Worm (Caenorhabditis elegans): ENCODE results near the gene K08E4.2.

Gene K08E4.2

DNA sequence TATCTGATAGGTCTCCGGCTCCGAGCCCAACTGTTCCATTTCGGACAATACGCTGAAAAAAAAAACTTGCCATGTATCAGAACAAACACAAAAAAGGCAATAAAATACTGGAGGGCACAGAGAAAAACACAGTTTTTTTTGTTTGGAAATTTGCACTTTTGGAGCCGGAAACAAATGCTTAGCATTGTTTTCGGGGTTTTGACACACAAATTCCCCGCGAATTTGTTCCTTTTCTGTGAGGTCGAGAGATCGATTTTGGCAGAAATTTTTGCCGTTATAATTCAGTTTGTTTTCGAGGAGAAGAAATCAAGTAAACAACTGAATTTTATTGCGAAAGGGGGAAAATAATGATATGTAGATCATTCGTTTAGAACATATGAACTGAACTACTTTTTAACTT, at the start of gene K08E4.2:
K08E4.2 (minus strand) TSS at position 54 of the 400 bp plus-strand sequence.
- TF ChIP-seq F13C5.2 (tag; optimal IDR thresholded peaks at IDR 0.05), result no peak
- TF ChIP-seq tbx-11 (GFP tag; IDR thresholded peaks at IDR 0.05), result no peak
- no peak for TF ChIP-seq sea-1 (GFP tag; conservative IDR thresholded peaks at IDR 0.05)
- no peak for TF ChIP-seq ets-7 (tag; optimal IDR thresholded peaks at IDR 0.05)
- TF ChIP-seq hmbx-1 (tag; optimal IDR thresholded peaks at IDR 0.05), result no peak
- TF ChIP-seq aly-1 (tag; optimal IDR thresholded peaks at IDR 0.05), result no peak
- TF ChIP-seq ceh-36 (tag; optimal IDR thresholded peaks at IDR 0.05), result no peak

DNA sequence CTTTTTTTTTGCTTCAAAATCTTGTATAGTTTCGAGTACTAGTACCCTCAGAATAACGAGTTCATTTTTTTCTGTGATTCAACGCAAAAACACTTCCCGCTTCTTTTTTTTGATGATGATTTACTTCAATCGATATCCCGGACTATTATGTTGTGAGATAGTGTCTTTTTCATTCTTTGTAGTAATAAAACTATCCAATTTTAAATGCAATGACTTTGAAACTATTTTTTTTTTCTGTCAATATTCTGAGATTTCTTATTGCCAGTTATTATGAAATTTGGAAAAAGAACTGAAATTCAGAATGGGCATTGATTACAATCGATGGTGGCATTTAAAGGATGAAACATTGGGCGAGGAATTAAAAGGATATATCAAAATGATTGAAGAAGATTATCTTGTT, 49.1 kb upstream of the K08E4.2 start, which contains the start of gene M18.3:
M18.3 (plus strand) TSS at position 301 of the 400 bp plus-strand sequence.
- TF ChIP-seq flt-1 (GFP tag; IDR thresholded peaks at IDR 0.05), result no peak
- TF ChIP-seq ama-1 (optimal IDR thresholded peaks at IDR 0.05), result no peak
- TF ChIP-seq F13C5.2 (tag; optimal IDR thresholded peaks at IDR 0.05), result no peak

DNA sequence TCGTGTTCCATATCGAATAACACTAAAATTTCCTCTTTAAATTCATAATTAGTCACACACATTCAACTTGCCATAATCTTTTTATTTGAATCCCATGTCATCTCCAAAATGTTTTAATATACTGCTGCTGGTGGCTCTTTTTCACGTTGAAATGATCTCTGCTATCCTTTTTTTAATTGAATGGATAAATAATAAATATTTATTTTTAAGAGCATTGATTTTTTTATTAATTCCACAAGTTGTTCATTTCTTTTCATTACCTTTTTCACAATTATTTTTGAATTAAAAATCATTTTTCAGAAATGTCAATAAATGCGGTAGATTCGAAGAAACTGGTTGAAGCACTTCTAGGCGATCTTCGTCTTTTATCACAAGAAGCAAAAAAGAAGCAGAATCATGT, 40.0 kb upstream of the K08E4.2 start, which contains the start of gene mon-2:
mon-2 (plus strand) TSS at position 301 of the 400 bp plus-strand sequence.
- TF ChIP-seq ets-7 (tag; optimal IDR thresholded peaks at IDR 0.05) (no peak), ama-1 (optimal IDR thresholded peaks at IDR 0.05) (no peak)

DNA sequence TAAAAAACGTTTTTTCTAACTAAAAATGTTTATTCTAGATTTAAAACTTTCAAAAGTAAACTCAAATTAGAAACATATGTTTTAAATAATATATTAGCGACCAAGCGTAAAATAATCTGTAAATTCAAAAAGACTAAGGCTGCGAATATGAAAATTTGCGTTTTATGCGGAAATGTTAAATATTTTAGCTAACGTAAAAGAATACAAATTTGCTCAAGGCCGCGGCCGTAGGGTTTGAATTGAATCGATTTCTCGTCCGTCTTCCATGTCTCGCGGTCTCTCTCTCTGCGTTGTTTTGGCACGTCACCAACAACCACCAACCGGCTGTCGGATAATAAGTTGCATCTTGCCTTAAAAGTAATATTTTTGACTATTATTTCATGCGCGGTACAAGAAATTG, 37.4 kb upstream of the K08E4.2 start, which contains the start of gene F11A10.5:
F11A10.5 (plus strand) TSS at position 301 of the 400 bp plus-strand sequence.
- TF ChIP-seq F13C5.2 (tag; optimal IDR thresholded peaks at IDR 0.05) (no peak), scrt-1 (GFP tag; IDR thresholded peaks at IDR 0.05) (no peak), flt-1 (GFP tag; IDR thresholded peaks at IDR 0.05) (no peak), pes-1 (GFP tag; IDR thresholded peaks at IDR 0.05) (no peak), tra-4 (tag; optimal IDR thresholded peaks at IDR 0.05) (no peak), hmbx-1 (tag; optimal IDR thresholded peaks at IDR 0.05) (no peak), tbx-37 (GFP tag; conservative IDR thresholded peaks at IDR 0.05) (no peak), ceh-36 (tag; optimal IDR thresholded peaks at IDR 0.05) (no peak), ama-1 (optimal IDR thresholded peaks at IDR 0.05) (no peak), B0310.2 (tag; optimal IDR thresholded peaks at IDR 0.05) (no peak), sea-1 (GFP tag; conservative IDR thresholded peaks at IDR 0.05) (no peak), ets-7 (tag; optimal IDR thresholded peaks at IDR 0.05) (no peak), aly-1 (tag; optimal IDR thresholded peaks at IDR 0.05) (no peak), hnd-1 (tag; optimal IDR thresholded peaks at IDR 0.05) (no peak), hmg-4 (GFP tag; optimal IDR thresholded peaks at IDR 0.05) (no peak), tbx-11 (GFP tag; IDR thresholded peaks at IDR 0.05) (no peak), ceh-13 (GFP tag; optimal IDR thresholded peaks at IDR 0.05) (no peak)

DNA sequence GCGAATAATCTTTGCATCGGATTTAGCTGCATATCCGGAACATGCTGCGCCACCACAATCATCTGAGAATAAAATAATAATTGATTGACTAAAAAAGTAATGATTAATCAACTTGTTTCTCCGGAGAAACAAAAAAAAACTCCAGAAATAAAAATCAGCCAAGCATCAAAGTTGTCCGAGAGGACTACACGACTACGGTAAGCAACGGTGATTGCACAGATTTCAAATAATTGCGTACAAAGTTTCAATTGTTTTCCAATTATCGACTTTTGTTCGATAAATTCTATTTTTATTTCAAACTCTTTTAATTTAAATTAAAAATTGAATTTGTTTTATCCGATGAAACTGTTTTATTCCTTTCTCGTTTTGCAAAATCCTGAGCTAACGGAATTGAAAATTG, 36.9 kb upstream of the K08E4.2 start, which contains the start of gene cpsf-4:
cpsf-4 (minus strand) TSS at position 62 of the 400 bp plus-strand sequence.
- TF ChIP-seq hnd-1 (tag; optimal IDR thresholded peaks at IDR 0.05), result no peak
- TF ChIP-seq scrt-1 (GFP tag; IDR thresholded peaks at IDR 0.05), result no peak
- no peak for TF ChIP-seq B0310.2 (tag; optimal IDR thresholded peaks at IDR 0.05)
- TF ChIP-seq flt-1 (GFP tag; IDR thresholded peaks at IDR 0.05), result no peak
- TF ChIP-seq ama-1 (optimal IDR thresholded peaks at IDR 0.05), result no peak
- no peak for TF ChIP-seq sea-1 (GFP tag; conservative IDR thresholded peaks at IDR 0.05)
- TF ChIP-seq hmg-4 (GFP tag; optimal IDR thresholded peaks at IDR 0.05), result no peak
- no peak for TF ChIP-seq tbx-11 (GFP tag; IDR thresholded peaks at IDR 0.05)
- TF ChIP-seq ceh-13 (GFP tag; optimal IDR thresholded peaks at IDR 0.05), result no peak
- TF ChIP-seq hmbx-1 (tag; optimal IDR thresholded peaks at IDR 0.05), result no peak
- TF ChIP-seq pes-1 (GFP tag; IDR thresholded peaks at IDR 0.05), result no peak

DNA sequence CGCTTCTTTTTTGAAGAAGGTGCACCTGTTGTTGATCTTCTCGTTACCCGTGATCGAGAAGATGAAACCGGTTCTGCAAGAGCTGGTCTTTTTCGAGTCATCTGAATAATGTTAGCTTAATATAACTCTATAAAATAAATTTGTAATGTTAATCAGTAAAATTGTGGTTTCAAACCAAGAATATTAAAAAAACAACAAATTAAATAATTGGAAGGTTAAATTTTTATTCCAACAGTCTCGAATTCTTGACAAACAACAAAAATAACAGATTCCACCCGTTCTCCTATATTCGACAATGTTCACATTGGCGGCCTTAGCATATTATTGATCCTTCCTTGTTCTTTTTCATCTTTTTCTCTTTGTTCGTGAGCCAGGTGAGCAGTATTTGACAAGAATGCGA, 35.7 kb upstream of the K08E4.2 start, which contains the start of gene mig-32:
mig-32 (minus strand) TSS at position 101 of the 400 bp plus-strand sequence.
- TF ChIP-seq pes-1 (GFP tag; IDR thresholded peaks at IDR 0.05) (no peak), tbx-11 (GFP tag; IDR thresholded peaks at IDR 0.05) (no peak), B0310.2 (tag; optimal IDR thresholded peaks at IDR 0.05) (no peak), scrt-1 (GFP tag; IDR thresholded peaks at IDR 0.05) (no peak), flt-1 (GFP tag; IDR thresholded peaks at IDR 0.05) (no peak), tra-4 (tag; optimal IDR thresholded peaks at IDR 0.05) (no peak), hnd-1 (tag; optimal IDR thresholded peaks at IDR 0.05) (no peak), ama-1 (optimal IDR thresholded peaks at IDR 0.05) (no peak), ets-7 (tag; optimal IDR thresholded peaks at IDR 0.05) (no peak), aly-1 (tag; optimal IDR thresholded peaks at IDR 0.05) (no peak), ceh-13 (GFP tag; optimal IDR thresholded peaks at IDR 0.05) (no peak)

DNA sequence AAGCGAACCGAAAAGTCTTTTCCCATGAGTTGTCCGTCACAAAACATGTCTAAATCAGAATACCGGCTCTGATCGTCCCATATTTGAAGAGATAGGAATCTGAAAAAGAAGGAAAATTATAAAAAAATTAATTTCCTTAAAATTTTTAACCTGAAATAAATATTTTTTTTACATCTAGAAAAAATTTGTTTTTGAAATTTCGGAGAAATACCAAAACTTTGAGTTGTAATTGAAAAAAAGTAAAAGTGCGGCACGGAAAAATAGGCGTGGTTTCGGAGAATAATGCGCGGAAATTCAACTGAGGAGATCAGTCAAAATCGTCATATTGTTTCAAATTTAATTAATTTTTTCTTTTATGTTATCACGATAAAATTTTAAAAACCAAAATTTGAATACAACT, 33.1 kb upstream of the K08E4.2 start, which contains the start of gene F11A10.6:
F11A10.6 (minus strand) TSS at position 101 of the 400 bp plus-strand sequence.
- TF ChIP-seq ceh-36 (tag; optimal IDR thresholded peaks at IDR 0.05) (no peak), ceh-13 (GFP tag; optimal IDR thresholded peaks at IDR 0.05) (no peak)

DNA sequence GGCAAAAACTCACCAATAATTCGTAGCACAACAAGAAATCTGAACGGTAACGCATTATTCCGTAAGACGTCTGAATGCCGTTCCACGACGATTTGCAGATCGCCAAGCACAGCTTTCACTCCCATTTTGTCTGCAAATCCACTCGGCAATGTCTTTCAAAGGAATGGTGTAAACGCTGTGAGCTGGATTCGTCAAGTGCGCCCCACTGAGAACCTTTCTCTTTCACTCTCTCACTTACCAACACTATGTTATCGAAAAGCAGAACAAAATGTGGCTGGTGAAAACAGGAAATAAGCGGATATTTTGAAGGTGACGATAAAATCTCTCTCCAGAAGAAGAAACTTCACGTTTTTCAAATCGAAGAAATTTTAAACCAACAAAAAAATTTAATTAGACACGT, 32.4 kb upstream of the K08E4.2 start:
- no peak for TF ChIP-seq tbx-37 (GFP tag; conservative IDR thresholded peaks at IDR 0.05)
- peak; percentile 39 for TF ChIP-seq ama-1 (optimal IDR thresholded peaks at IDR 0.05)

DNA sequence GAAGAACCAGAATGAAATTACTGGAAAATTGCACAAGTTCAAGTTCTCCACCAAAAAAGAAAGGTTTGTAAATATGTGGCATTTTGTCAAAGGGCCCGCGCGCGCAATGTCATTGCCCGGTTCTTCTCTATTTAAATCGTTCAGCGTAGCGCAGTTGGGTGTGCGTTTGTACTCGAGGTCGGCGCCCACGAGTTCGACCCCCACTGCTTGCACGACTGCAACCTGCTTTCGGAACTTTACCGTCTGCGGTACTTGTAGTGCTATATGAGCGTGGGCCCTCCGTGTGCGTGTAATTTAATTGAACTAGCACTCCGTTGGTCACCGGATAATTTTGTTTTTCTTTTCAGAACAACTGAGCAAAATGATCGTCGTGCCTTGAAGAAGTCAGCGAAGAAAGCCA, 30.0 kb upstream of the K08E4.2 start:
- TF ChIP-seq tbx-11 (GFP tag; IDR thresholded peaks at IDR 0.05) (peak; percentile 66), pes-1 (GFP tag; IDR thresholded peaks at IDR 0.05) (peak; percentile 86), aly-1 (tag; optimal IDR thresholded peaks at IDR 0.05) (peak; percentile 85), tbx-37 (GFP tag; conservative IDR thresholded peaks at IDR 0.05) (0 out of 2 replicates have a peak, but pooled peaks have one; percentile 25), tra-4 (tag; optimal IDR thresholded peaks at IDR 0.05) (peak; percentile 67), ama-1 (optimal IDR thresholded peaks at IDR 0.05) (no peak), F13C5.2 (tag; optimal IDR thresholded peaks at IDR 0.05) (peak; percentile 68), hmg-4 (GFP tag; optimal IDR thresholded peaks at IDR 0.05) (peak; percentile 74), ceh-36 (tag; optimal IDR thresholded peaks at IDR 0.05) (peak; percentile 68), flt-1 (GFP tag; IDR thresholded peaks at IDR 0.05) (peak; percentile 66; the same call in 1 of the 2 replicates), sea-1 (GFP tag; conservative IDR thresholded peaks at IDR 0.05) (peak; percentile 76), hnd-1 (tag; optimal IDR thresholded peaks at IDR 0.05) (peak; percentile 12), B0310.2 (tag; optimal IDR thresholded peaks at IDR 0.05) (peak; percentile 61), hmbx-1 (tag; optimal IDR thresholded peaks at IDR 0.05) (peak; percentile 29), ets-7 (tag; optimal IDR thresholded peaks at IDR 0.05) (peak; percentile 6), scrt-1 (GFP tag; IDR thresholded peaks at IDR 0.05) (peak; percentile 84), ceh-13 (GFP tag; optimal IDR thresholded peaks at IDR 0.05) (peak; percentile 55)
